Fruit fly (Drosophila melanogaster) whole organism, embryonic: Measurements from ENCODE around the gene Rdh.
A peak's percentile ranks its signal among the peaks of the same experiment; 100 is the strongest.

Source experiments
- Asciz ChIP-seq: fragments of 200-800 bp; sonication (Bioruptor generic); optimal IDR thresholded peaks from 2 replicates; lab custom pipeline; 2017; ENCODE audit warnings: missing biosample characterization, mild to moderate bottlenecking, missing genetic modification characterization, missing genetic modification reagents
- Atf3 ChIP-seq: fragments of 200-800 bp; sonication (Bioruptor generic); optimal IDR thresholded peaks from 3 replicates; lab custom pipeline; 2016; ENCODE audit warnings: missing biosample characterization, missing genetic modification characterization
- Awh ChIP-seq: fragments of 200-800 bp; sonication (Bioruptor generic); IDR thresholded peaks from 2 replicates; pipeline ENCODE4, ENCODE4 v1.3.6; 2022; ENCODE audit warnings: missing biosample characterization, missing genetic modification characterization
- Bteb2 ChIP-seq: fragments of 200-800 bp; sonication (Bioruptor generic); optimal IDR thresholded peaks from 2 replicates; lab custom pipeline; 2016; ENCODE audit warnings: missing biosample characterization, missing genetic modification characterization
- CG10979 ChIP-seq: fragments of 200-800 bp; sonication (Bioruptor generic); optimal IDR thresholded peaks from 2 replicates; lab custom pipeline; 2018; ENCODE audit warnings: missing biosample characterization, mild to moderate bottlenecking, missing genetic modification characterization, moderate library complexity
- CG11723 ChIP-seq: fragments of 200-800 bp; sonication (Bioruptor generic); optimal IDR thresholded peaks from 2 replicates; lab custom pipeline; 2017; ENCODE audit warnings: missing biosample characterization, mild to moderate bottlenecking, missing genetic modification characterization
- CG13624 ChIP-seq: fragments of 200-800 bp; sonication (Bioruptor generic); optimal IDR thresholded peaks from 2 replicates; lab custom pipeline; 2016; ENCODE audit warnings: missing biosample characterization, missing genetic modification characterization
- CG14710 ChIP-seq: fragments of 200-800 bp; sonication (Bioruptor generic); optimal IDR thresholded peaks from 3 replicates; lab custom pipeline; 2019; ENCODE audit warnings: missing biosample characterization, mild to moderate bottlenecking, missing genetic modification characterization, moderate library complexity
- CG15269 ChIP-seq: fragments of 200-800 bp; sonication (Bioruptor generic); optimal IDR thresholded peaks from 2 replicates; lab custom pipeline; 2018; ENCODE audit warnings: missing biosample characterization, mild to moderate bottlenecking, missing genetic modification characterization, moderate library complexity
- CG15514 ChIP-seq: fragments of 200-800 bp; sonication (Bioruptor generic); optimal IDR thresholded peaks from 3 replicates; lab custom pipeline; 2017; ENCODE audit warnings: missing biosample characterization, missing genetic modification characterization, mild to moderate bottlenecking, moderate library complexity, missing genetic modification reagents
- CG1832 ChIP-seq: fragments of 200-800 bp; sonication (Bioruptor generic); optimal IDR thresholded peaks from 2 replicates; lab custom pipeline; 2017; ENCODE audit warnings: missing biosample characterization, mild to moderate bottlenecking, missing genetic modification characterization, inconsistent platforms
- CG18599 ChIP-seq: fragments of 200-800 bp; sonication (Bioruptor generic); optimal IDR thresholded peaks from 3 replicates; lab custom pipeline; 2017; ENCODE audit warnings: missing biosample characterization, missing genetic modification characterization, mild to moderate bottlenecking, moderate library complexity, missing genetic modification reagents
- CG32767 ChIP-seq: fragments of 200-800 bp; sonication (Bioruptor generic); IDR thresholded peaks from 2 replicates; pipeline ENCODE4 v1.3.6; 2022; ENCODE audit warnings: missing biosample characterization, missing genetic modification characterization
- CG32772 ChIP-seq: fragments of 200-800 bp; sonication (Bioruptor generic); IDR thresholded peaks from 2 replicates; pipeline ENCODE4 v1.3.6; 2022; ENCODE audit warnings: missing biosample characterization, missing genetic modification characterization
- CG4360 ChIP-seq: fragments of 200-800 bp; sonication (Bioruptor generic); IDR thresholded peaks from 2 replicates; pipeline ENCODE4 v1.3.6; 2022; ENCODE audit warnings: missing biosample characterization, missing genetic modification characterization
- CG4707 ChIP-seq: fragments of 200-800 bp; sonication (Bioruptor generic); optimal IDR thresholded peaks from 2 replicates; lab custom pipeline; 2018; ENCODE audit warnings: missing biosample characterization, mild to moderate bottlenecking, missing genetic modification characterization, moderate library complexity
- CG5953 ChIP-seq: fragments of 200-800 bp; sonication (Bioruptor generic); IDR thresholded peaks from 2 replicates; pipeline ENCODE4 v1.3.6; 2022; ENCODE audit warnings: missing biosample characterization, missing genetic modification characterization
- CG6254 ChIP-seq: fragments of 200-800 bp; sonication (Bioruptor generic); optimal IDR thresholded peaks from 3 replicates; lab custom pipeline; 2017; ENCODE audit warnings: mild to moderate bottlenecking, missing biosample characterization, missing genetic modification reagents, missing genetic modification characterization
- CG6813 ChIP-seq: fragments of 200-800 bp; sonication (Bioruptor generic); optimal IDR thresholded peaks from 2 replicates; lab custom pipeline; 2017; ENCODE audit warnings: missing biosample characterization, missing genetic modification characterization, mild to moderate bottlenecking, moderate library complexity, missing genetic modification reagents
- CG7928 ChIP-seq: fragments of 200-800 bp; sonication (Bioruptor generic); optimal IDR thresholded peaks from 2 replicates; lab custom pipeline; 2017; ENCODE audit warnings: missing biosample characterization, mild to moderate bottlenecking, missing genetic modification characterization
- CG7987 ChIP-seq: fragments of 200-800 bp; sonication (Bioruptor generic); optimal IDR thresholded peaks from 2 replicates; lab custom pipeline; 2018; ENCODE audit warnings: missing biosample characterization, mild to moderate bottlenecking, missing genetic modification characterization, moderate library complexity
- CG8359 ChIP-seq: fragments of 200-800 bp; sonication (Bioruptor generic); optimal IDR thresholded peaks from 2 replicates; lab custom pipeline; 2017; ENCODE audit warnings: missing biosample characterization, mild to moderate bottlenecking, missing genetic modification characterization, borderline replicate concordance
- CG9817 ChIP-seq: fragments of 200-800 bp; sonication (Bioruptor generic); optimal IDR thresholded peaks from 2 replicates; lab custom pipeline; 2018; ENCODE audit warnings: missing biosample characterization, mild to moderate bottlenecking, missing genetic modification characterization, moderate library complexity
- CG9876 ChIP-seq: fragments of 200-800 bp; sonication (Bioruptor generic); optimal IDR thresholded peaks from 2 replicates; lab custom pipeline; 2016; ENCODE audit warnings: missing biosample characterization, missing genetic modification characterization
- Dad ChIP-seq: fragments of 200-800 bp; sonication (Bioruptor generic); optimal IDR thresholded peaks from 3 replicates; lab custom pipeline; 2016; ENCODE audit warnings: missing biosample characterization, missing genetic modification characterization
- HmgD ChIP-seq: fragments of 200-800 bp; sonication (Bioruptor generic); optimal IDR thresholded peaks from 3 replicates; lab custom pipeline; 2016; ENCODE audit warnings: missing biosample characterization, missing genetic modification characterization
- Lim3 ChIP-seq: fragments of 200-800 bp; sonication (Bioruptor generic); IDR thresholded peaks from 2 replicates; pipeline ENCODE4 v1.3.6; 2022; ENCODE audit warnings: missing biosample characterization, missing genetic modification characterization
- Sox102F ChIP-seq: fragments of 200-800 bp; sonication (Bioruptor generic); optimal IDR thresholded peaks from 2 replicates; lab custom pipeline; 2018; ENCODE audit warnings: missing biosample characterization, mild to moderate bottlenecking, missing genetic modification characterization, moderate library complexity
- ash1 ChIP-seq: fragments of 200-800 bp; sonication (Bioruptor generic); optimal IDR thresholded peaks from 2 replicates; lab custom pipeline; 2018; ENCODE audit warnings: missing biosample characterization, mild to moderate bottlenecking, missing genetic modification characterization
- bsh ChIP-seq, 2 experiments: fragments of 200-800 bp; sonication (Bioruptor generic); optimal IDR thresholded peaks; 2 replicates each; lab custom pipeline; 2017 to 2018; ENCODE audit warnings: mild to moderate bottlenecking in 2 of 2, missing biosample characterization in 2 of 2, missing genetic modification characterization in 2 of 2, moderate library complexity in 1 of 2
- ewg ChIP-seq: fragments of 200-800 bp; sonication (Bioruptor generic); optimal IDR thresholded peaks from 3 replicates; lab custom pipeline; 2017; ENCODE audit warnings: mild to moderate bottlenecking, missing biosample characterization, missing genetic modification reagents, missing genetic modification characterization
- her ChIP-seq: fragments of 200-800 bp; sonication (Bioruptor generic); optimal IDR thresholded peaks from 2 replicates; lab custom pipeline; 2016; ENCODE audit warnings: missing biosample characterization, missing genetic modification characterization
- kah ChIP-seq: fragments of 200-800 bp; sonication (Bioruptor generic); optimal IDR thresholded peaks from 2 replicates; lab custom pipeline; 2018; ENCODE audit warnings: missing biosample characterization, mild to moderate bottlenecking, missing genetic modification characterization
- kay ChIP-seq: fragments of 200-800 bp; sonication (Bioruptor generic); optimal IDR thresholded peaks from 2 replicates; lab custom pipeline; 2016; ENCODE audit warnings: missing biosample characterization, missing genetic modification characterization
- knrl ChIP-seq: fragments of 200-800 bp; sonication (Bioruptor generic); IDR thresholded peaks from 3 replicates; pipeline ENCODE4 v1.3.6; 2022; ENCODE audit warnings: missing biosample characterization, missing genetic modification characterization; ENCODE audit not compliant: partially characterized antibody
- lov ChIP-seq, 2 experiments: fragments of 200-800 bp in 1 of 2; fragments of >200 bp in 1 of 2; sonication (Bioruptor generic) in 1 of 2; IDR thresholded peaks in 1 of 2; optimal IDR thresholded peaks in 1 of 2; 2 replicates in 1 of 2; 3 replicates in 1 of 2; pipeline versions ENCODE4 v1.3.6 to Lab custom; 2017 to 2022; ENCODE audit warnings: missing biosample characterization in 1 of 2, missing genetic modification characterization in 1 of 2
- nau ChIP-seq: fragments of 200-800 bp; sonication (Bioruptor generic); optimal IDR thresholded peaks from 3 replicates; lab custom pipeline; 2017; ENCODE audit warnings: missing biosample characterization, mild to moderate bottlenecking, missing genetic modification characterization, missing genetic modification reagents
- peb ChIP-seq: fragments of 200-800 bp; sonication (Bioruptor generic); IDR thresholded peaks from 2 replicates; pipeline ENCODE4 v1.3.6; 2022; ENCODE audit warnings: missing biosample characterization, missing genetic modification characterization
- repo ChIP-seq: fragments of 200-800 bp; sonication (Bioruptor generic); optimal IDR thresholded peaks from 2 replicates; lab custom pipeline; 2016; ENCODE audit warnings: missing biosample characterization, missing genetic modification characterization
- rib ChIP-seq: fragments of 200-800 bp; sonication (Bioruptor generic); IDR thresholded peaks from 2 replicates; pipeline ENCODE4 v1.3.6; 2022; ENCODE audit warnings: missing biosample characterization, missing genetic modification characterization
- ro ChIP-seq: fragments of 200-800 bp; sonication (Bioruptor generic); IDR thresholded peaks from 2 replicates; pipeline ENCODE4 v1.3.6; 2022; ENCODE audit warnings: missing biosample characterization, missing genetic modification characterization
- salm ChIP-seq: fragments of 200-800 bp; sonication (Bioruptor generic); optimal IDR thresholded peaks from 2 replicates; lab custom pipeline; 2018; ENCODE audit warnings: missing biosample characterization, mild to moderate bottlenecking, missing genetic modification characterization
- sna ChIP-seq: fragments of 200-800 bp; sonication (Bioruptor generic); IDR thresholded peaks from 2 replicates; pipeline ENCODE4 v1.3.6; 2022; ENCODE audit warnings: missing biosample characterization, missing genetic modification characterization; ENCODE audit not compliant: partially characterized antibody
- sr ChIP-seq: fragments of 200-800 bp; sonication (Bioruptor generic); IDR thresholded peaks from 3 replicates; pipeline ENCODE4 v1.3.6; 2022; ENCODE audit warnings: missing biosample characterization, missing genetic modification characterization
- tap ChIP-seq: fragments of 200-800 bp; optimal IDR thresholded peaks from 3 replicates; lab custom pipeline; 2019; ENCODE audit warnings: missing biosample characterization, mild to moderate bottlenecking, missing genetic modification characterization, moderate library complexity
- tin ChIP-seq: fragments of 200-800 bp; sonication (Bioruptor generic); optimal IDR thresholded peaks from 3 replicates; lab custom pipeline; 2016; ENCODE audit warnings: missing biosample characterization, missing genetic modification characterization
- vvl ChIP-seq: fragments of 200-800 bp; sonication (Bioruptor generic); IDR thresholded peaks from 2 replicates; pipeline ENCODE4 v1.3.6; 2022; ENCODE audit warnings: missing biosample characterization, missing genetic modification characterization
- wdn ChIP-seq: fragments of 200-800 bp; sonication (Bioruptor generic); IDR thresholded peaks from 2 replicates; pipeline ENCODE4 v1.3.6; 2022; ENCODE audit warnings: missing biosample characterization, missing genetic modification characterization
- wek ChIP-seq: fragments of 200-800 bp; sonication (Bioruptor generic); optimal IDR thresholded peaks from 3 replicates; lab custom pipeline; 2018; ENCODE audit warnings: missing biosample characterization, mild to moderate bottlenecking, missing genetic modification characterization, moderate library complexity

The Rdh gene

dm6 chr3L:3787595-3788151 is 37.6 kb upstream of the Rdh start (continued):
- TF ChIP-seq CG18599 (GFP tag; lab: Kevin White, UChicago) (no peak), Bteb2 (GFP tag; lab: Kevin White, UChicago) (no peak), ewg (GFP tag; lab: Kevin White, UChicago) (peak; percentile 71), kay (GFP tag; lab: Kevin White, UChicago) (no peak), Sox102F (GFP tag; lab: Kevin White, UChicago) (no peak), CG32772 (GFP tag; lab: Robert Waterston, UW) (0 out of 2 replicates have a peak, but pooled peaks have one; percentile 22), CG6813 (GFP tag; lab: Kevin White, UChicago) (no peak), CG13624 (GFP tag; lab: Kevin White, UChicago) (peak; percentile 21), CG11723 (peak; percentile 48), CG4360 (GFP tag; lab: Robert Waterston, UW) (peak; percentile 81), CG7987 (GFP tag; lab: Kevin White, UChicago) (no peak), Awh (GFP tag; lab: Robert Waterston, UW) (no peak), CG1832 (no peak), CG32767 (GFP tag; lab: Robert Waterston, UW) (no peak), HmgD (peak; percentile 15), CG14710 (tag; lab: Kevin White, UChicago) (peak; percentile 21), tap (tag; lab: Kevin White, UChicago) (peak; percentile 8), wek (GFP tag; lab: Kevin White, UChicago) (no peak), her (GFP tag; lab: Kevin White, UChicago) (peak; percentile 16), kah (GFP tag; lab: Kevin White, UChicago) (peak; percentile 21), knrl (GFP tag; lab: Robert Waterston, UW) (0 out of 3 replicates have a peak, but pooled peaks have one; percentile 49), CG5953 (GFP tag; lab: Robert Waterston, UW) (no peak), peb (GFP tag; lab: Robert Waterston, UW) (no peak), CG6254 (GFP tag; lab: Kevin White, UChicago) (peak; percentile 32), sr (GFP tag; lab: Robert Waterston, UW) (no peak), ash1 (GFP tag; lab: Kevin White, UChicago) (no peak), sna (GFP tag; lab: Robert Waterston, UW) (no peak; the same call in 1 of the 2 replicates), vvl (peak; percentile 64; the same call in 1 of the 2 replicates), CG15269 (tag; lab: Kevin White, UChicago) (no peak), Asciz (GFP tag; lab: Kevin White, UChicago) (no peak), nau (GFP tag; lab: Kevin White, UChicago) (peak; percentile 38), CG15514 (peak; percentile 58), repo (GFP tag; lab: Kevin White, UChicago) (no peak), Lim3 (GFP tag; lab: Robert Waterston, UW) (no peak), CG9876 (GFP tag; lab: Kevin White, UChicago) (no peak), bsh (GFP tag; optimal IDR thresholded peaks at IDR 0.05; lab: Kevin White, UChicago) (peak in 1 of 2 experiments; percentile 53), salm (tag; lab: Kevin White, UChicago) (peak; percentile 33), CG9817 (tag; lab: Kevin White, UChicago) (no peak), Atf3 (GFP tag; lab: Kevin White, UChicago) (no peak), CG4707 (GFP tag; lab: Kevin White, UChicago) (peak; percentile 43), tin (GFP tag; lab: Kevin White, UChicago) (no peak), wdn (0 out of 2 replicates have a peak, but pooled peaks have one; percentile 14), Dad (GFP tag; lab: Kevin White, UChicago) (no peak), lov (optimal IDR thresholded peaks at IDR 0.05; lab: Kevin White, UChicago) (no peak), lov (GFP tag; IDR thresholded peaks at IDR 0.05; lab: Robert Waterston, UW) (no peak; the same call in 2 of the 3 replicates), CG7928 (no peak), CG10979 (tag; lab: Kevin White, UChicago) (no peak), ro (GFP tag; lab: Robert Waterston, UW) (no peak), rib (GFP tag; lab: Robert Waterston, UW) (no peak), CG8359 (no peak)
